Worm (Caenorhabditis elegans) whole organism, young adult: ENCODE measurements around the gene nra-3.

Experiments
- B0035.1 ChIP-seq: sonication (generic microtip); optimal IDR thresholded peaks from 2 replicates; lab custom pipeline; 2016; ENCODE audit warnings: missing genetic modification characterization, mild to moderate bottlenecking, missing compliant biosample characterization, missing genotype, missing genetic modification reagents
- C06A6.2 ChIP-seq: fragments of 200-800 bp; sonication (Bioruptor generic); conservative IDR thresholded peaks from 2 replicates; pipeline ENCODE4 v1.3.6; 2022; ENCODE audit warnings: missing genetic modification characterization, missing compliant biosample characterization
- C17E4.6 ChIP-seq: fragments of 200-800 bp; sonication (Bioruptor generic); IDR thresholded peaks from 2 replicates; pipeline ENCODE4 v1.3.6; 2022; ENCODE audit warnings: missing genetic modification reagents, missing genetic modification characterization, missing compliant biosample characterization
- D2030.7 ChIP-seq: fragments of 200-800 bp; sonication (Bioruptor generic); IDR thresholded peaks from 2 replicates; pipeline ENCODE4 v1.3.6; 2022; ENCODE audit warnings: missing genetic modification reagents, missing genetic modification characterization, missing compliant biosample characterization
- F22D6.2 ChIP-seq: sonication (generic microtip); optimal IDR thresholded peaks from 2 replicates; lab custom pipeline; 2016; ENCODE audit warnings: mild to moderate bottlenecking, missing genetic modification characterization, missing compliant biosample characterization
- F23B12.7 ChIP-seq: sonication (generic microtip); optimal IDR thresholded peaks from 2 replicates; lab custom pipeline; 2017; ENCODE audit warnings: missing genetic modification characterization, mild to moderate bottlenecking, missing compliant biosample characterization, antibody characterized with exemption, moderate library complexity; ENCODE audit not compliant: insufficient read depth
- F39B2.1 ChIP-seq: fragments of 200-800 bp; sonication (Bioruptor generic); IDR thresholded peaks from 2 replicates; pipeline ENCODE4 v1.3.6; 2022; ENCODE audit warnings: missing genetic modification reagents, missing genetic modification characterization, missing compliant biosample characterization
- F49E8.2 ChIP-seq: sonication (generic microtip); optimal IDR thresholded peaks from 3 replicates; lab custom pipeline; 2017; ENCODE audit warnings: missing genetic modification characterization, mild to moderate bottlenecking, missing compliant biosample characterization, antibody characterized with exemption, moderate library complexity; ENCODE audit not compliant: insufficient read depth
- F57A8.1 ChIP-seq: fragments of 200-800 bp; sonication (Bioruptor generic); optimal IDR thresholded peaks from 2 replicates; lab custom pipeline; 2018; ENCODE audit warnings: mild to moderate bottlenecking, missing genetic modification characterization, moderate library complexity, missing compliant biosample characterization
- K12H6.12 ChIP-seq: fragments of 200-800 bp; sonication (Bioruptor generic); optimal IDR thresholded peaks from 2 replicates; lab custom pipeline; 2018; ENCODE audit warnings: mild to moderate bottlenecking, missing genetic modification characterization, missing compliant biosample characterization
- Y53F4B.3 ChIP-seq: fragments of 200-800 bp; sonication (Bioruptor generic); IDR thresholded peaks from 2 replicates; pipeline ENCODE4 v1.3.6; 2022; ENCODE audit warnings: missing genetic modification reagents, missing genetic modification characterization, missing compliant biosample characterization
- Y56A3A.18 ChIP-seq: fragments of 200-800 bp; sonication (Bioruptor generic); IDR thresholded peaks from 2 replicates; pipeline ENCODE4 v1.3.6; 2022; ENCODE audit warnings: missing genetic modification reagents, missing genetic modification characterization, missing compliant biosample characterization
- Y67H2A.10 ChIP-seq: fragments of 200-800 bp; sonication (Bioruptor generic); conservative IDR thresholded peaks from 2 replicates; pipeline ENCODE4 v1.3.6; 2022; ENCODE audit warnings: missing genetic modification reagents, missing genetic modification characterization, missing compliant biosample characterization
- Y79H2A.3 ChIP-seq: fragments of 200-800 bp; sonication (Bioruptor generic); conservative IDR thresholded peaks from 2 replicates; pipeline ENCODE4 v1.3.6; 2022; ENCODE audit warnings: missing genetic modification reagents, missing genetic modification characterization, missing compliant biosample characterization
- Y95B8A.8 ChIP-seq: fragments of 200-800 bp; sonication (Bioruptor generic); IDR thresholded peaks from 2 replicates; pipeline ENCODE4 v1.3.6; 2022; ENCODE audit warnings: missing genetic modification reagents, missing genetic modification characterization, missing compliant biosample characterization
- aptf-2 ChIP-seq: fragments of 200-800 bp; sonication (Bioruptor generic); conservative IDR thresholded peaks from 2 replicates; pipeline ENCODE4 v1.3.6; 2022; ENCODE audit warnings: missing genetic modification reagents, missing genetic modification characterization, missing compliant biosample characterization
- aptf-3 ChIP-seq: fragments of 200-800 bp; sonication (Bioruptor generic); IDR thresholded peaks from 2 replicates; pipeline ENCODE4 v1.3.6; 2022; ENCODE audit warnings: missing genetic modification characterization, missing compliant biosample characterization
- athp-1 ChIP-seq: sonication (generic microtip); optimal IDR thresholded peaks from 2 replicates; lab custom pipeline; 2017; ENCODE audit warnings: mild to moderate bottlenecking, missing genetic modification characterization, missing compliant biosample characterization
- attf-5 ChIP-seq: fragments of 200-800 bp; sonication (Bioruptor generic); optimal IDR thresholded peaks from 2 replicates; lab custom pipeline; 2018; ENCODE audit warnings: mild to moderate bottlenecking, missing genetic modification characterization, missing compliant biosample characterization
- attf-6 ChIP-seq: fragments of 200-800 bp; sonication (Bioruptor generic); IDR thresholded peaks from 2 replicates; pipeline ENCODE4 v1.3.6; 2022; ENCODE audit warnings: missing genetic modification reagents, missing genetic modification characterization, missing compliant biosample characterization
- ccch-3 ChIP-seq: fragments of 200-800 bp; sonication (Bioruptor generic); optimal IDR thresholded peaks from 2 replicates; lab custom pipeline; 2018; ENCODE audit warnings: mild to moderate bottlenecking, missing genetic modification characterization, missing compliant biosample characterization
- ceh-91 ChIP-seq: fragments of 200-800 bp; sonication (Bioruptor generic); IDR thresholded peaks from 2 replicates; pipeline ENCODE4 v1.3.6; 2022; ENCODE audit warnings: missing genetic modification reagents, missing genetic modification characterization, missing compliant biosample characterization
- die-1 ChIP-seq: sonication (generic microtip); optimal IDR thresholded peaks from 2 replicates; lab custom pipeline; 2016; ENCODE audit warnings: missing genotype, mild to moderate bottlenecking, missing genetic modification characterization, missing compliant biosample characterization
- dox-1 ChIP-seq: fragments of 200-800 bp; sonication (Bioruptor generic); IDR thresholded peaks from 2 replicates; pipeline ENCODE4 v1.3.6; 2022; ENCODE audit warnings: missing genetic modification reagents, missing genetic modification characterization, missing compliant biosample characterization
- dpff-1 ChIP-seq: sonication (generic microtip); optimal IDR thresholded peaks from 2 replicates; lab custom pipeline; 2017; ENCODE audit warnings: mild to moderate bottlenecking, missing genetic modification characterization, missing compliant biosample characterization
- gei-17 ChIP-seq: fragments of 200-800 bp; sonication (Bioruptor generic); optimal IDR thresholded peaks from 2 replicates; lab custom pipeline; 2018; ENCODE audit warnings: mild to moderate bottlenecking, missing genetic modification characterization, missing compliant biosample characterization
- hlh-12 ChIP-seq: sonication (generic microtip); optimal IDR thresholded peaks from 2 replicates; lab custom pipeline; 2016; ENCODE audit warnings: missing genetic modification characterization, missing compliant biosample characterization
- hmg-1.2 ChIP-seq: fragments of 200-800 bp; sonication (Bioruptor generic); IDR thresholded peaks from 2 replicates; pipeline ENCODE4 v1.3.6; 2022; ENCODE audit warnings: missing genetic modification reagents, missing genetic modification characterization, missing compliant biosample characterization
- lag-1 ChIP-seq: fragments of 200-800 bp; sonication (Bioruptor generic); IDR thresholded peaks from 2 replicates; pipeline ENCODE4 v1.3.6; 2022; ENCODE audit warnings: missing genetic modification reagents, missing genetic modification characterization, missing compliant biosample characterization
- lin-26 ChIP-seq: fragments of 200-800 bp; sonication (Bioruptor generic); IDR thresholded peaks from 2 replicates; pipeline ENCODE4 v1.3.6; 2022; ENCODE audit warnings: missing genetic modification reagents, missing genetic modification characterization, missing compliant biosample characterization
- lsy-27 ChIP-seq: sonication (generic microtip); optimal IDR thresholded peaks from 2 replicates; lab custom pipeline; 2017; ENCODE audit warnings: missing genetic modification characterization, mild to moderate bottlenecking, missing compliant biosample characterization, antibody characterized with exemption, missing genotype, borderline replicate concordance; ENCODE audit not compliant: insufficient read depth
- nfyb-1 ChIP-seq: fragments of 200-800 bp; sonication (Bioruptor generic); IDR thresholded peaks from 2 replicates; pipeline ENCODE4 v1.3.6; 2022; ENCODE audit warnings: missing genetic modification reagents, missing genetic modification characterization, missing compliant biosample characterization
- nhr-80 ChIP-seq: sonication (generic microtip); optimal IDR thresholded peaks from 2 replicates; lab custom pipeline; 2016; ENCODE audit warnings: missing genetic modification characterization, missing compliant biosample characterization
- pbrm-1 ChIP-seq: fragments of 200-800 bp; sonication (Bioruptor generic); IDR thresholded peaks from 2 replicates; pipeline ENCODE4 v1.3.6; 2022; ENCODE audit warnings: missing genetic modification reagents, missing genetic modification characterization, missing compliant biosample characterization
- rcor-1 ChIP-seq: fragments of 200-800 bp; sonication (Bioruptor generic); IDR thresholded peaks from 2 replicates; pipeline ENCODE4 v1.3.6; 2022; ENCODE audit warnings: missing genetic modification reagents, missing genetic modification characterization, missing compliant biosample characterization
- sdz-38 ChIP-seq: sonication (generic microtip); optimal IDR thresholded peaks from 2 replicates; lab custom pipeline; 2016; ENCODE audit warnings: missing genotype, missing genetic modification characterization, missing compliant biosample characterization
- snpc-1.3 ChIP-seq: sonication (generic microtip); optimal IDR thresholded peaks from 2 replicates; lab custom pipeline; 2017; ENCODE audit warnings: missing genetic modification characterization, mild to moderate bottlenecking, missing compliant biosample characterization, antibody characterized with exemption, moderate library complexity, missing genotype, missing genetic modification reagents; ENCODE audit not compliant: insufficient read depth
- snpc-3.4 ChIP-seq: sonication (generic microtip); optimal IDR thresholded peaks from 2 replicates; lab custom pipeline; 2017; ENCODE audit warnings: missing genetic modification characterization, mild to moderate bottlenecking, missing compliant biosample characterization, antibody characterized with exemption, moderate library complexity, missing genotype, missing genetic modification reagents
- snpc-4 ChIP-seq, 5 experiments: fragments of 150-350 bp in 1 of 5; sonication (generic microtip) in 4 of 5; optimal IDR thresholded peaks; 2 replicates each; lab custom pipeline; 2014 to 2018; ENCODE audit warnings: missing genetic modification characterization in 5 of 5, missing biosample characterization in 3 of 5, antibody characterized with exemption in 2 of 5, mild to moderate bottlenecking in 2 of 5, missing compliant biosample characterization in 2 of 5, missing genotype in 2 of 5, moderate library complexity in 2 of 5, missing genetic modification reagents in 1 of 5
- ztf-28 ChIP-seq: fragments of 200-800 bp; sonication (Bioruptor generic); IDR thresholded peaks from 2 replicates; pipeline ENCODE4 v1.3.6; 2022; ENCODE audit warnings: missing genetic modification reagents, missing genetic modification characterization, missing compliant biosample characterization

The nra-3 gene

DNA sequence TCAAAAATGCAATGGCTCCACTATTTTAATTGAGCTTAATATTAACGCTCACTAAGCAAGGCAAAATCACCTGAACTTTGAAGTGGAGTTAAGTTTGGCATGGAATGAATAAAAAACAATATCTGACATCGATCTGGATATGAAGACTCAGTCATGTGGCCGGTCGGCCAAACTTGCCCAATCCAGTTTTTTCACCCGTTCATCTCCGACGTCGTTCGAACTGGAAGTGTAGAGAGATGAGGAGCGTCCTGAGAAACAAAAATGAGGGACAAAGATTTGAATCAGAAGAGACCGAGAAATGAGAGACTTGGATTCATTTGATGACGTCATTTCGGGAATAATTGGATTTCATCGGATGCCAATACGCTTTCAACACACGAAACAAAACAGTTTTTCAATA lies 6.8 kb upstream of the nra-3 start (continued):
- TF ChIP-seq nhr-80 (tag; lab: Kevin White, UChicago) (no peak), F39B2.1 (GFP tag; lab: Robert Waterston, UW) (no peak), hlh-12 (tag; lab: Kevin White, UChicago) (no peak), F49E8.2 (tag; lab: Kevin White, UChicago) (no peak), Y67H2A.10 (GFP tag; lab: Robert Waterston, UW) (no peak), lin-26 (no peak)
- TF ChIP-seq, all 124 proteins: peak for 0

DNA sequence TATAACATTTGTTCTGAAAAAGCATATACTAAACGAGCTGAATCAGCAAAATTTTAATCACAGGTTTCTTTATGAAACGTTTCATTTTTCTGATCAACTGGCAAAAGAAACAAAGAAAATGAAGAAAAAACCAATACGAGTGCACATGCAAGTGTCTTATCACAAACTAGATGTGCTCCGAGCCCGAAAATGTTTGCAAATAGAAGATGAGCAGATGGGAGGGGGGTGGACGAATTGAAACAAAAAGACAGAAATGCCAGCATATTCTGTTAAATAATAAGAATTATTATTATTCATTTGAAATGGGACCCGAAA lies 2.7 kb upstream of the nra-3 start:
- TF ChIP-seq dox-1 (GFP tag; lab: Robert Waterston, UW) (no peak), nhr-80 (tag; lab: Kevin White, UChicago) (peak; percentile 31)

DNA sequence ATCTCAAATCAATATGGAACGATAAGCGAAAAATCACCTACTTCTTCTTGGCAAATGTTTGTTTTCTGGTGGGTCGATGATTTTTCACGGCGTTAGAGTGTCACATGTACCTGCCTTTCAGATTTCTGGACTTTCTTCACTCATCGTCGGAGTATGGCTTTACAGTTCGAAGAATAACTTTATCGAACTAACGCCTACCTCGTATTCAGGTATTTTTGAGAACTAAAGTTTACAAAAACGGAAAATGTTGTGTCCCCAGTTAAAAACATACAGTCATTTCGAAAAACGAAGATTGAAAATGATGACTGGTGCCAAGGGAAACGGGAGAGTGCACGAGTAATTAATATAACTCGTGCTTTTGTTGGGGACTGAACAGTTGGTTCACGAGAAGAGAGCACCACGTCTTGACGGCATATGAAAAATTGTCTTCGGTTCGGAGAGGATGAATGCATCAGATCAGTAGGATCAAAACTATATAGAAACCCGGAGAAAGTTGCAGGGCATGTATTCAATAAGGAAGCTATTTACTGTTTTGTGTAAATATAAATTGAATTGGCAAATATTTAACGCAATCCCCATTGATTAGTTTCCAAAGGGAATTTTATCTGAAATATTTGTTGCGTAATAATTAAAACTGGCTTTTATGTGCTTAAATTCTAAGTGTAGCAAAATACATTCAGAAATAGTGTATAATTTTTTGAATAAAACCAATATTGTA lies 2.2 kb upstream of the nra-3 start:
- TF ChIP-seq Y53F4B.3 = no peak
- TF ChIP-seq snpc-1.3 = no peak
- no peak for TF ChIP-seq Y56A3A.18

DNA sequence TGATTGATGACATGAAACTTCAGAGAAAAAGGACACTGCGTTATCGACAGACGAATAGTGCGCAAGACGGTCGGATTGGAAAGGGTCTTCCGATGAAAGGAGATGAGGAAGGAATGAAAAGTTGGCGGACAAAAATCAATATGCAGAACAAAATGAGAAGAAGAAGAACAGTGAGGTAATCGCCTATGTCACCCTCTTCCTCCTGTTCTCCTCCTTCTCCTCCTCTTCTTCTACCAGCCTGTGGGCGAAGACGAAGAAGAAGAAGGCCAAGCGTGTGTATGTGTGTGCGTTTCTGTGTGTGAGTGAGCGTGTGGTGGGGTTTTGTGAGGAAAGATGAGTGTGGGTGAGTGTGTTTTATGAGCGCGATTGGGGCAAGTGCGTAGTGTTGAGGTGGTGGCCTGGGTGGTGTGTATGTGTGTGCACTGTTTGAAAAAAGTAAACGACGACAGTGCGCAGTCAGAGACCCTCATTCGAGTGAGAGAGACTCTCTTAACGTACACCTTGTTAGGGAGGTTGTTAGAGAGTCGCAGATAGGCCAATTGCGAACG lies 1.0 kb upstream of the nra-3 start, which contains the start of gene tsp-21:
TSS of gene tsp-21 (plus strand) at position 146 of the 548 bp plus-strand sequence.
- no peak for TF ChIP-seq F49E8.2 (tag; lab: Kevin White, UChicago)
- no peak for TF ChIP-seq lag-1 (GFP tag; lab: Robert Waterston, UW)
- TF ChIP-seq athp-1 (tag; lab: Kevin White, UChicago) = no peak
- no peak for TF ChIP-seq Y79H2A.3 (GFP tag; lab: Robert Waterston, UW)
- no peak for TF ChIP-seq dpff-1 (tag; lab: Kevin White, UChicago)
- no peak for TF ChIP-seq D2030.7
- peak; percentile 31; the same call in 1 of the 2 replicates for TF ChIP-seq rcor-1 (GFP tag; lab: Robert Waterston, UW)
- TF ChIP-seq Y95B8A.8 = no peak
- TF ChIP-seq aptf-2 = no peak
- TF ChIP-seq pbrm-1 = 0 out of 2 replicates have a peak, but pooled peaks have one; percentile 16
- TF ChIP-seq snpc-3.4 = no peak
- TF ChIP-seq attf-6 (GFP tag; lab: Robert Waterston, UW) = no peak
- TF ChIP-seq hmg-1.2 (GFP tag; lab: Robert Waterston, UW) = peak; percentile 74; the same call in 1 of the 2 replicates
- peak; percentile 60 for TF ChIP-seq attf-5 (GFP tag; lab: Kevin White, UChicago)
- peak; percentile 59; the same call in 1 of the 2 replicates for TF ChIP-seq C17E4.6 (GFP tag; lab: Robert Waterston, UW)
- TF ChIP-seq sdz-38 (tag; lab: Kevin White, UChicago) = no peak
- no peak for TF ChIP-seq ceh-91 (GFP tag; lab: Robert Waterston, UW)
- TF ChIP-seq lsy-27 (tag; lab: Kevin White, UChicago) = no peak
- TF ChIP-seq F57A8.1 (GFP tag; lab: Kevin White, UChicago) = peak; percentile 27
- TF ChIP-seq Y53F4B.3 = no peak
- no peak for TF ChIP-seq hlh-12 (tag; lab: Kevin White, UChicago)
- no peak for TF ChIP-seq snpc-4 (GFP tag; optimal IDR thresholded peaks at IDR 0.05; lab: Kevin White, UChicago)
- TF ChIP-seq snpc-4 (tag; optimal IDR thresholded peaks at IDR 0.05; lab: Kevin White, UChicago) = peak in 3 of 4 experiments; percentile 8 to 47 (median 40)
- no peak for TF ChIP-seq F23B12.7 (tag; lab: Kevin White, UChicago)
- TF ChIP-seq gei-17 (GFP tag; lab: Kevin White, UChicago) = peak; percentile 77
- TF ChIP-seq aptf-3 = no peak
- 0 out of 2 replicates have a peak, but pooled peaks have one; percentile 33 for TF ChIP-seq C06A6.2 (GFP tag; lab: Robert Waterston, UW)
- peak; percentile 61 for TF ChIP-seq K12H6.12
- TF ChIP-seq ccch-3 (GFP tag; lab: Kevin White, UChicago) = no peak
- TF ChIP-seq die-1 = peak; percentile 11
- TF ChIP-seq nfyb-1 (GFP tag; lab: Robert Waterston, UW) = peak; percentile 53; the same call in 1 of the 2 replicates
- no peak for TF ChIP-seq ztf-28 (GFP tag; lab: Robert Waterston, UW)
- no peak for TF ChIP-seq B0035.1 (tag; lab: Kevin White, UChicago)
- no peak for TF ChIP-seq F22D6.2
